Worm (Caenorhabditis elegans) whole organism, midembryonic: ENCODE data around the gene shw-1.

Source experiments
- T22C8.4 ChIP-seq: fragments of 200-800 bp; sonication (Bioruptor generic); IDR thresholded peaks from 2 replicates; pipeline ENCODE4 v1.3.6; 2022; ENCODE audit warnings: missing genetic modification characterization, missing compliant biosample characterization
- cog-1 ChIP-seq: sonication (generic microtip); optimal IDR thresholded peaks from 2 replicates; lab custom pipeline; 2016; ENCODE audit warnings: missing genetic modification characterization, missing compliant biosample characterization
- flt-1 ChIP-seq: fragments of 200-800 bp; sonication (Bioruptor generic); IDR thresholded peaks from 2 replicates; pipeline ENCODE4 v1.3.6; 2022; ENCODE audit warnings: missing genetic modification characterization, missing compliant biosample characterization
- med-1 ChIP-seq: sonication (generic microtip); optimal IDR thresholded peaks from 2 replicates; lab custom pipeline; 2017; ENCODE audit warnings: missing genetic modification characterization, mild to moderate bottlenecking, missing compliant biosample characterization, antibody characterized with exemption, missing genetic modification reagents; ENCODE audit not compliant: insufficient read depth
- tab-1 ChIP-seq: fragments of 200-800 bp; sonication (Bioruptor generic); IDR thresholded peaks from 2 replicates; pipeline ENCODE4 v1.3.6; 2022; ENCODE audit warnings: missing genetic modification characterization, missing compliant biosample characterization
- ztf-23 ChIP-seq: fragments of 200-800 bp; sonication (Bioruptor generic); IDR thresholded peaks from 2 replicates; pipeline ENCODE4 v1.3.6; 2022; ENCODE audit warnings: missing genetic modification reagents, missing genetic modification characterization, missing compliant biosample characterization
- ztf-29 ChIP-seq: fragments of 200-800 bp; sonication (Bioruptor generic); IDR thresholded peaks from 2 replicates; pipeline ENCODE4 v1.3.6; 2022; ENCODE audit warnings: missing genetic modification reagents, missing genetic modification characterization, missing compliant biosample characterization

ce11 chrII:8312012-8312411 is 9.3 kb downstream of the shw-1 start:
- no peak for TF ChIP-seq tab-1 (GFP tag; lab: Robert Waterston, UW)
- TF ChIP-seq ztf-23 (GFP tag; lab: Robert Waterston, UW): no peak
- TF ChIP-seq cog-1 (tag; lab: Kevin White, UChicago): no peak
- TF ChIP-seq flt-1 (GFP tag; lab: Robert Waterston, UW): no peak
- no peak for TF ChIP-seq med-1 (GFP tag; lab: Kevin White, UChicago)
- no peak for TF ChIP-seq ztf-29 (GFP tag; lab: Robert Waterston, UW)
- no peak for TF ChIP-seq T22C8.4 (GFP tag; lab: Robert Waterston, UW)
